Fruit fly (Drosophila melanogaster) whole organism: ENCODE measurements around the gene dock.

Source experiments
- CG8478 ChIP-seq: fragments of >200 bp; optimal IDR thresholded peaks from 2 replicates; lab custom pipeline; 2018; ENCODE audit warnings: inconsistent platforms
- Dll ChIP-seq: fragments of >200 bp; optimal IDR thresholded peaks from 2 replicates; lab custom pipeline; 2017
- EcR ChIP-seq, 2 experiments: fragments of >200 bp; optimal IDR thresholded peaks; 2 replicates each; lab custom pipeline; 2017; ENCODE audit warnings: missing biosample characterization in 2 of 2, missing genetic modification characterization in 2 of 2, missing genetic modification reagents in 2 of 2
- pan ChIP-seq: fragments of >200 bp; optimal IDR thresholded peaks from 2 replicates; lab custom pipeline; 2017
- psq ChIP-seq: fragments of >200 bp; optimal IDR thresholded peaks from 2 replicates; lab custom pipeline; 2017
- usp ChIP-seq: fragments of >200 bp; optimal IDR thresholded peaks from 2 replicates; lab custom pipeline; 2017; ENCODE audit warnings: missing biosample characterization, missing genetic modification characterization, mixed read lengths

Gene dock

DNA sequence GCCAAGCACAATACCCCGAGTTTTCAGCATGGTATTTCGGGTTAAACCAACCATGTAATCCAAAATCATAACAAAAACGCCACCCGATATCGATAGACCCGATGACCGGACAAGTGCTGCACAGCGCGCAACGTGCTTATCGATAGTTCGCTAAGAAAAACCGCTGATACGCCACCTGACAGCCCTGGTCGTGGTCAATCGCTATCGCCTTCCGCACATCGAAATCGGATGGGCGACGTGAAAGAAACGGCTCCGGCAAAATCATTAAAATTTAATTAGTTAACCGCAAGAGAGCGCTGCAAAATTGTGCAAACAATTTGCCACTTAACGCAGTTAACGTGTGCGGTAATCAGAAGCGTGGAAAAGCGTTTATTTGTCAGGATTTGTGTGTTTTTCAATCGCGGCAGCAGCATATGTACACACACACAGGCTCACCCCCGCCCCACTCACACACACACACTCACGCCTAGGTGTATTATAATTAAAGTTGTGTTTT, at the start of gene dock, which contains the start of gene CG3862:
Gene dock (plus strand): TSS at position 202 of the 496 bp plus-strand sequence.
Gene CG3862 (minus strand): TSS at position 94 of the 496 bp plus-strand sequence.
- TF ChIP-seq EcR (GFP tag; optimal IDR thresholded peaks at IDR 0.05; lab: Kevin White, UChicago), result no peak
- no peak for TF ChIP-seq Dll (lab: Kevin White, UChicago)
- TF ChIP-seq pan (lab: Kevin White, UChicago), result no peak
- no peak for TF ChIP-seq usp (GFP tag; lab: Kevin White, UChicago)
- no peak for TF ChIP-seq CG8478 (lab: Kevin White, UChicago)
- TF ChIP-seq psq (lab: Kevin White, UChicago), result no peak

DNA sequence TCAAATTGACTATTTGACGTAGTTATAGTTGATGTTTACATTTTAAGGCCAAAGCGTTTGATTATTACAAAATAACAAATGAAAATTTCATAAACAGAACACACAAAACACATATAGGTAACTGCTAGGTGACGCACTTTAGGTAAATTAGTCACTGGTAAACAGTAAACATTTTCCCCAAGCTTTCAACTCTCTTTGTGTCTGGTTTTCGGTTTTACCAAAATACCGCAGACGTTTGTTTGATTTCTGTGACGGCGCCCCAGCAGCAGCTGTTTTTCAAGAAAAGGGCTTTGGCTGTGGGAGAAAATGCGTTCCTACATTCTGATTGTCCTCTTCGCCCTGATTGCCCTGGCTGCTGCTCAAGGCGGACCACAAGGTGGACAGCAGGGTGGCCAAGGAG, 49.5 kb upstream of the dock start, which contains the start of gene CG13946:
Gene CG13946 (plus strand): TSS at position 301 of the 400 bp plus-strand sequence.
- TF ChIP-seq pan (lab: Kevin White, UChicago) (no peak), CG8478 (lab: Kevin White, UChicago) (no peak), psq (lab: Kevin White, UChicago) (no peak), EcR (GFP tag; optimal IDR thresholded peaks at IDR 0.05; lab: Kevin White, UChicago) (no peak), Dll (lab: Kevin White, UChicago) (no peak), usp (GFP tag; lab: Kevin White, UChicago) (no peak)

DNA sequence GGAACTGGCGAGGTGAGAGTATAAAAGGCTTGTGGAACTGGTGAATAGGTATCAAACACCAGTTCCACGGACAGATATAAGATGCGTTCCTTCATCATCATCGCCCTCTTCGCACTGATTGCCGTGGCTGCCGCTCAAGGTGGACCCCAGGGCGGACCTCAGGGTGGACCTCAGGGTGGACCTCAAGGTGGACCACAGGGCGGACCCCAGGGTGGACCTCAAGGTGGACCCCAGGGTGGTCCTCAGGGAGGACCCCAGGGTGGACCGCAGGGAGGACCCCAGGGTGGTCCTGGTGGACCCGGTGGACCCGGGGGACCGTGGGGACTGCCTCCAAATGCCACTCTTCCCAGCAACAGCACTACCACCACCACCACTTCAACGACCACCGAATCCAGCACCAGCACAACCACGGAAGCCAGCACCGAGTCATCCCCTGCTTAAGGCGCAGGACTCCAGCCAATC, 46.6 kb upstream of the dock start, which contains the start of gene CG13947:
Gene CG13947 (plus strand): TSS at position 51 of the 462 bp plus-strand sequence.
- TF ChIP-seq Dll (lab: Kevin White, UChicago) (no peak), pan (lab: Kevin White, UChicago) (no peak), psq (lab: Kevin White, UChicago) (no peak), CG8478 (lab: Kevin White, UChicago) (no peak), usp (GFP tag; lab: Kevin White, UChicago) (no peak), EcR (GFP tag; optimal IDR thresholded peaks at IDR 0.05; lab: Kevin White, UChicago) (no peak)

DNA sequence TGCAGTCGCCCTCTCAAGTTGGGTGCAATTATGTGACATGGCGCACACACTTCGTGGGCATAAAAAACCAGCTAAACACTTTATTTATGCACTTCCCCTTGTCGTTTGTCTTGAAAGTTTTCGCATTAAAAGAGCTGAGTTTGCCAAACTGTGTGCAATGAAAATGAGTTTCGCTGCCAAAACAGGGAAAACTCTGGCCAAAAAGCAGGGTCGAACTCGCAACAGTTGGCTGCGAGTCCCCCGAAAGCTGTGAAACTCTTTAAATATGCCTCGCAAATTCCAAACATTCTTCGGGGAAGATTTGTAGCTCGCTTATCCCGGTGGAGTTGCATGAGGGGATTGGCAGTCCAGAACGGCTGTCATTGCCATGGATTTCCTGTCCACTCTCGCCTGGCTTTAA, 45.6 kb upstream of the dock start, which contains the start of gene Gr21a:
Gene Gr21a (plus strand): TSS at position 301 of the 400 bp plus-strand sequence.
- TF ChIP-seq psq (lab: Kevin White, UChicago), result no peak
- TF ChIP-seq usp (GFP tag; lab: Kevin White, UChicago), result no peak
- no peak for TF ChIP-seq pan (lab: Kevin White, UChicago)
- no peak for TF ChIP-seq EcR (GFP tag; optimal IDR thresholded peaks at IDR 0.05; lab: Kevin White, UChicago)
- no peak for TF ChIP-seq CG8478 (lab: Kevin White, UChicago)
- TF ChIP-seq Dll (lab: Kevin White, UChicago), result no peak

DNA sequence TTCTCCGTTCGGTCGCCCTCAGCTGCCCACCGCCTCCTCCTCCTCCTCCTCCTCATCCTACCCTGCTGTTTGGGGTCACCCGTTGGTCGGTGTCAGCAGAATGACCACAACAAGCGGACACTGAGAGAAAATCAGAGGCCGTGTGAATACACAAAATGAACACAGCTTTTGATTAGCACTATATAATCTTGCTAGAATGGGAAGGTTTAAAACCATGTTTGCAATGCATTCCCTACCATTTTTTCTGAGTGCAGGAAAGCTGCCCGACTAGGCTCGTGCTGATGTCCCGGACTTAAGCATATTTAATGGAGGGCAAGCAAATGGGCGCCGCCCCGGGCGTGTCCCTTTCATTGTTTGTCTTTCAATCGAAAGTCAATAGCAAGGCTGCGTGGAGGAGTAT, 44.9 kb upstream of the dock start:
- TF ChIP-seq pan (lab: Kevin White, UChicago), result no peak
- TF ChIP-seq psq (lab: Kevin White, UChicago), result no peak
- no peak for TF ChIP-seq EcR (GFP tag; optimal IDR thresholded peaks at IDR 0.05; lab: Kevin White, UChicago)
- TF ChIP-seq Dll (lab: Kevin White, UChicago), result no peak
- TF ChIP-seq CG8478 (lab: Kevin White, UChicago), result no peak
- TF ChIP-seq usp (GFP tag; lab: Kevin White, UChicago), result no peak

DNA sequence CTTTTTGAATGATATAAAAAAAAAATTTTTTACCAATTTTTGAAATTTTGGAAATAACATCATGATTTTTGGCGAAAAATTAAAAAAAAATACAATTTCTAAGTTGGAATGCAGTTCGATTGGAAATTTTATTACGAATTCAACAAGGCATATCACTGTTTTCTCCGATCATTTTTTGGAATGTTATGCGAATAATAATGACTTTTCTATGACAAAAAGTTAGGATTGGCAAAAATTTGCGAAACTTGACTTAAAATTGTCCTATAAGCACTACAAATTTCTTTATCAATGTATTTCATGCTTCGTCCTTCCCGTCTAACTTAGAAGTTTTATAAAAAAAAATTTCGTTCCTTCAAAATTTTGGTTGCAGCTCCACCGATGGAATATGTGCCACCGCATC, 41.7 kb upstream of the dock start, which contains the start of gene CG3544:
Gene CG3544 (plus strand): TSS at position 301 of the 400 bp plus-strand sequence.
- TF ChIP-seq Dll (lab: Kevin White, UChicago) (no peak), usp (GFP tag; lab: Kevin White, UChicago) (no peak), CG8478 (lab: Kevin White, UChicago) (no peak), psq (lab: Kevin White, UChicago) (no peak), pan (lab: Kevin White, UChicago) (no peak), EcR (GFP tag; optimal IDR thresholded peaks at IDR 0.05; lab: Kevin White, UChicago) (no peak)

DNA sequence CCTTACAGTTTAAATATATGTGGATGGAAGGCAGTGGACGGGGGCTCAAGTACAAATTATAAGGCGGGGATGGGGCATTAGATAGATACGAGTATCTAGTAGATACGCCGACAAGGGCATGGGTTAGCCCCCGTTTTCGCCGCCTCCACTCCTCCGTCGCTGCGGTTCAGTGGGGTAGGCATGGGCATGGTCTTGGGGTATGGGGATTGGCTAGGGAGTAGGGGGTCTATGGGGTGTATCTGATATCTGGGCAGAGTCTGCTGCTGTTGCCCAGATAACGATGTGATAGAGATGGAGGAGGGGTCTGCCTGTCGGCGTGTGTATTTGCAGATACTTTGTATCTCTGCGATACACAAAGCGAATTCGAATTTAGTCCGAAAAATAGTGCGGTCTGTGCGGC, 35.8 kb upstream of the dock start:
- TF ChIP-seq EcR (GFP tag; optimal IDR thresholded peaks at IDR 0.05; lab: Kevin White, UChicago), result no peak
- no peak for TF ChIP-seq usp (GFP tag; lab: Kevin White, UChicago)
- TF ChIP-seq psq (lab: Kevin White, UChicago), result no peak
- TF ChIP-seq Dll (lab: Kevin White, UChicago), result no peak
- TF ChIP-seq CG8478 (lab: Kevin White, UChicago), result no peak
- no peak for TF ChIP-seq pan (lab: Kevin White, UChicago)

DNA sequence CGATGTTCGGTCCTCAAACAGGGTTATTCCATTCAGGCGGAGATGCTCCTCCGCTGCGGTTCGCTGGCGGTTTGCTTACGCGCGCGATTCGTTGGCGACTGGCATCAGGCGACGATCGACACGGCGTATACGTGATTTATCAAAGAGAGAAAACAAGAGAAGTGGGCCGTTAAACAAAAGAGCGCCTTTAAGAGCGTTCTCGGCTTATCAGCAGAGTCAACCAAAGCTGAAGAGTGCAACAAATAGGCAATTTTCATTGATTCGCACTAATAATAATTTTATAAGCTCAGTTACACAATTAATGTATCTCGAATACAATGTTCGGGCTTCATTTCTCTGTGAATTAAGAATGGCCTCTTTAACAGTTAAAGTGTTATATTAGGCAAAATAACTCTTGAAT, 35.1 kb upstream of the dock start, which contains the start of gene Pkg21D:
Gene Pkg21D (minus strand): TSS at position 101 of the 400 bp plus-strand sequence.
- TF ChIP-seq Dll (lab: Kevin White, UChicago) (no peak), psq (lab: Kevin White, UChicago) (no peak), EcR (GFP tag; optimal IDR thresholded peaks at IDR 0.05; lab: Kevin White, UChicago) (no peak), usp (GFP tag; lab: Kevin White, UChicago) (no peak), CG8478 (lab: Kevin White, UChicago) (no peak), pan (lab: Kevin White, UChicago) (no peak)

DNA sequence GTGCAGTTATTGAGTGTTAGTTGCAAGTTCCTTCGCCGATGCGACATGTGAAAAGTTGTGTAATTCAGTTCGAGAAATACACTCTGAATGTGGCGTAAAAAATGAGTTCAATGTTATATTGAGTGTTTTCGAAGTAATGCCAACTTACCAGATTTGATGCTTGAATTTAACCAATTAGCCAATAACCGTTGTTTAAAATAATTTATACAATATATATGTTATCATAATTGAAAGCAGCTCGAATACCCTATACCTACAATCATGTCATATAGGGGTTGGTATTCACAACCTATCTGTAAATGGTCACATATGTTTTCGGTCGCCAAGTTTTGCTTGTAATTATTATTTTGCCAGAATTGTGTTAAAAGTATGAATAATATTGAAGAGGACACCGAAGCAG, 15.5 kb upstream of the dock start, which contains the start of gene Nnf1b:
Gene Nnf1b (plus strand): TSS at position 301 of the 400 bp plus-strand sequence.
- TF ChIP-seq usp (GFP tag; lab: Kevin White, UChicago) (no peak), EcR (GFP tag; optimal IDR thresholded peaks at IDR 0.05; lab: Kevin White, UChicago) (no peak), psq (lab: Kevin White, UChicago) (no peak), CG8478 (lab: Kevin White, UChicago) (no peak), pan (lab: Kevin White, UChicago) (no peak), Dll (lab: Kevin White, UChicago) (no peak)

DNA sequence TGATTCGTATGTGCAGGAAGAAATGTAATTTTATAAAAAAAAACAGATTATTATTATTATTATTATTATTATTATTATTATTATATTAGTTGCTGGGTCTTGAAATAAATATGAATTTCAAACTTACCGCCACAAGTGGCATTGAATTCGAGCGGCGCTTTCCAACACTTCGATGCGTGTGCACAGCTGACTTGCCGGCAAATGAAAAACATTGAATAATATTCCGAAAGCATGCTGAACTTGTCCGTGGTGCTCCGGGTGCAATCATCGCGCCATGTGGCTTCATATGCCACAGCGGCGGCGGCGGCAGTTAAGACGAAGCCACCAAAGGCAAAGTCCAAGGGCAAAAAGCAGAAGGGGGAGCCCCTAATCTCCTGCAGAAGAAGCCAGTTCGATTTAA, 14.4 kb upstream of the dock start, which contains the start of gene Dbp21E2:
Gene Dbp21E2 (plus strand): TSS at position 180 of the 400 bp plus-strand sequence.
- TF ChIP-seq CG8478 (lab: Kevin White, UChicago) (no peak), pan (lab: Kevin White, UChicago) (no peak), psq (lab: Kevin White, UChicago) (no peak), usp (GFP tag; lab: Kevin White, UChicago) (no peak), Dll (lab: Kevin White, UChicago) (no peak), EcR (GFP tag; optimal IDR thresholded peaks at IDR 0.05; lab: Kevin White, UChicago) (no peak)
